Worm (Caenorhabditis elegans): Measurements from ENCODE around the gene srt-53.

DNA sequence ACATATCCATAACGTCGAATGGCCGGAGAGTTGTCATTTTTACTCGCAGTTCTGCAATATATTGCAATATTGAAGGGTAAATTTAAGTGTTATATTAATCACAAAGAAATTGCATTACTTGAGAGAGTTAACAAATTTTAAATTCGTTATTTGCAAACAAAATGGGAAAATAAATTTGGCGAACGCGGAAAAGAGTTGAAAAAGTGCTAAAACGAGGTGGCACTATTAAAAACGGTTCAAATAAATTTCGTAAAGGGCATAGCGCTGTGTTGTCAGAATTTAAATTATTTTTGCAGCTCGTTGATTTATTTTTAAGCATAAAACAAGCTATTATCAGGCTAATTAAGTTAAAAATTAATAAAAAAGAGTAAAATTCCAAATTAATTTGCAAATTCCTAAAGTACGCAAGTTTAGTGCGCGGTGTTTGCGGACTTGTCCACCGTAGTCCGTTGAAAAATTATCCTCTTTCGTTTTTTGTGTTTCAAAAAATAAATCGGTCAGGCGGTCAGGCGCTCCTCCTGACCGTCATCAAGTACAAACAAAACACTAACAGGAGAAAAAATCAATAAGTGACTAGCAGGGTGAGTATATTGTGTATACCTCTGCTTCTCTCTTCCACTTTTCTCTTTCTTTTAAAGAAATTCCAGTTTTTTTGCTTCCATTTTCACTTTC lies 43.3 kb upstream of the srt-53 start, which contains the start of the genes natb-1 and abhd-12:
- TF ChIP-seq W03F9.2 (tag; optimal IDR thresholded peaks at IDR 0.05) (peak; percentile 75), him-1 (tag; optimal IDR thresholded peaks at IDR 0.05) (no peak)
